Fruit fly (Drosophila melanogaster) Kc167 (cell line): ENCODE results near the gene Pat1.

ENCODE experiments used
- h ChIP-seq: fragments of >200 bp; optimal IDR thresholded peaks from 3 replicates; lab custom pipeline; 2018; ENCODE audit warnings: missing external identifiers
- insv ChIP-seq: fragments of >200 bp; optimal IDR thresholded peaks from 3 replicates; lab custom pipeline; 2018; ENCODE audit warnings: missing external identifiers
- psq ChIP-seq: fragments of >200 bp; optimal IDR thresholded peaks from 2 replicates; lab custom pipeline; 2017; ENCODE audit warnings: missing external identifiers
- ttk ChIP-seq: sonication (Bioruptor generic); optimal IDR thresholded peaks from 2 replicates; lab custom pipeline; 2017; ENCODE audit warnings: missing external identifiers

- TF ChIP-seq h (lab: Kevin White, UChicago): no peak
- TF ChIP-seq psq (lab: Kevin White, UChicago): no peak
- no peak for TF ChIP-seq insv
- no peak for TF ChIP-seq ttk
These were observed 44.7 kb upstream of the Pat1 start for dm6 chrX:6545862-6546270.
